Fruit fly (Drosophila melanogaster) Kc167 (cell line): Measurements from ENCODE around the gene CG31230.

Experiments used
- Myc ChIP-seq: fragments of >200 bp; optimal IDR thresholded peaks from 2 replicates; lab custom pipeline; 2017; ENCODE audit warnings: missing external identifiers
- Sin3A ChIP-seq: fragments of >200 bp; optimal IDR thresholded peaks from 2 replicates; lab custom pipeline; 2018; ENCODE audit warnings: missing external identifiers
- h ChIP-seq: fragments of >200 bp; optimal IDR thresholded peaks from 3 replicates; lab custom pipeline; 2018; ENCODE audit warnings: missing external identifiers
- insv ChIP-seq: fragments of >200 bp; optimal IDR thresholded peaks from 3 replicates; lab custom pipeline; 2018; ENCODE audit warnings: missing external identifiers
- psq ChIP-seq: fragments of >200 bp; optimal IDR thresholded peaks from 2 replicates; lab custom pipeline; 2017; ENCODE audit warnings: missing external identifiers
- ttk ChIP-seq: sonication (Bioruptor generic); optimal IDR thresholded peaks from 2 replicates; lab custom pipeline; 2017; ENCODE audit warnings: missing external identifiers

CG31230 gene

dm6 chr3R:18671112-18671729 is at the start of gene CG31230:
CG31230 (plus strand) TSS chr3R:18671679.
- TF ChIP-seq Sin3A (lab: Kevin White, UChicago) (no peak), psq (lab: Kevin White, UChicago) (no peak), insv (no peak), h (lab: Kevin White, UChicago) (no peak), Myc (lab: Kevin White, UChicago) (no peak), ttk (lab: Kevin White, UChicago) (no peak)

dm6 chr3R:18624541-18624940 is 46.9 kb upstream of the CG31230 start:
- TF ChIP-seq h (lab: Kevin White, UChicago) (no peak), insv (no peak), psq (lab: Kevin White, UChicago) (no peak), ttk (lab: Kevin White, UChicago) (no peak), Myc (lab: Kevin White, UChicago) (no peak), Sin3A (lab: Kevin White, UChicago) (no peak)

dm6 chr3R:18628311-18628811 is 43.1 kb upstream of the CG31230 start:
- TF ChIP-seq ttk (lab: Kevin White, UChicago): no peak

DNA sequence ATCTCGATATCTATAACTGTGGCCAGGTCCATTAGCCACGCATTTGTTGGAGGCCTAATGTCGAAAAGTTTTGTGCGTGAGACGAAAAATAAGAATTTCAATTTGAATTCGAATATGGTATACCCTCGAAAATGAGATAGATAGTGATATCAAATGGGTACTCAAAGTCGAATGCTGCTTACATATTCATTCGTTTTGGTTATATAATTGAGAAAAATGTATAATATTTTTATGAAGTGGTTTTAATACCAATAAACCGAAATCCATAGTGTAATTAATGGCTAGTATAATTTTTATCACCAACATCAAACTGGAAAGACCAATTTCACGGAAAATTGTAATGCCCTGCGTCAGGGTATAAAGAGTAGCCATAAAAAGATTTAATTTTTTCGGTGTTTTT is 38.4 kb upstream of the CG31230 start:
- TF ChIP-seq Sin3A (lab: Kevin White, UChicago): no peak

dm6 chr3R:18639662-18640061 is 31.8 kb upstream of the CG31230 start:
- TF ChIP-seq Sin3A (lab: Kevin White, UChicago) (no peak), h (lab: Kevin White, UChicago) (no peak), Myc (lab: Kevin White, UChicago) (no peak), ttk (lab: Kevin White, UChicago) (no peak)

DNA sequence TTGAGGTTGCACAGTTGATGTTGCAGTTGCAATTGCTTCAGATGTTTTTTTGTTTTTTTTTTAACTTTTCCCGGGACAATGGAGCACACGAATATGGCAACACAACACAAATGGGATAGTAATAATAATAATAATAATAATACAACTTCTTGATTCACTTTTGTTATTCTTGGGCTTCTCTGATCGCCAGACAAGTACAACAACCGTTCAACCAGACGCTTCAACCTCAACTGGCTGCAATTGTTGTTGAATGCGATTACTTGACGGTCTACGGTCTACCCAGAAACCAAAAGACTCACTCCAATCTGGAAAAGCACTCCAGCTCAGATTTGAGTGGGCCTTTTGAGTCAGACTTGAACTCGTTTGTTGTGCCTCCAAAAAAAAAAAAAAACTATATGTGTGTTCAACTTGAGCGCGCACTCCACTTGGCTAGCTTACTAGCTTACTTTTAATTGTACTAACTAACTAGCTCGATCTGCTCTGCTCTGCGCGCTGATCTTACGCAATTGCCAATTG is 30.2 kb upstream of the CG31230 start, which contains the start of gene CG14301:
Gene CG14301 (minus strand): TSS at position 216 of the 516 bp plus-strand sequence.
- TF ChIP-seq ttk (lab: Kevin White, UChicago) (no peak), Sin3A (lab: Kevin White, UChicago) (no peak), psq (lab: Kevin White, UChicago) (no peak), insv (no peak), Myc (lab: Kevin White, UChicago) (no peak), h (lab: Kevin White, UChicago) (no peak)

- TF ChIP-seq Sin3A (lab: Kevin White, UChicago): no peak
- no peak for TF ChIP-seq ttk (lab: Kevin White, UChicago)
These were observed 27.8 kb upstream of the CG31230 start for dm6 chr3R:18643646-18644045.

DNA sequence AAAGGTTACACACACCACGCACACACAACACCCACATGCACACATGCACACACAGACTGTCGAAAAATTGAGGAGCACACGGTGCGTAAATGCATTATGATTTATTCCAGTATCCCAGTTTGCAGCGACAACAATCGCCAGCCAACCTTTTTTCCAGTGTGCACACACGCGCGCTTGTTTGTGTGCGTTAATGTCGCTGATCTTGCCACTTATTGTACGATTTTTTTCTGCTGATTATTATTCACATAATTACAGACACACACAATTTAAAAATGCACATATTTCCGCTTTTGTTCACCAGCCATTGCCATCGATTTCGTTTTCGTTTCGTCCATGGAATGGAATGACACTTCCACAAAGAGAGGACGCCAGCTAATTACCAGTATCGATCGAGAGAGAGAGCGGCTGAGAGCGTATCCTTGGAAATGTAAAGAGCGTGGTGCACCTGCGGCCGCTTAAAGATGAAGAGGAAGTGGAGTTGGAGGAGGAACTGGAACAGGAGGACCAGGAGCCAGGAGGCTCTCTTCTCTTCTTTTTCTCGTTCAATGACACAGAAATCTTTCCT is 13.0 kb upstream of the CG31230 start:
- TF ChIP-seq Sin3A (lab: Kevin White, UChicago) (no peak), h (lab: Kevin White, UChicago) (no peak), psq (lab: Kevin White, UChicago) (no peak), insv (no peak), Myc (lab: Kevin White, UChicago) (no peak), ttk (lab: Kevin White, UChicago) (no peak)

- TF ChIP-seq ttk (lab: Kevin White, UChicago): no peak
- no peak for TF ChIP-seq psq (lab: Kevin White, UChicago)
- TF ChIP-seq Myc (lab: Kevin White, UChicago): no peak
- no peak for TF ChIP-seq h (lab: Kevin White, UChicago)
- no peak for TF ChIP-seq insv
- no peak for TF ChIP-seq Sin3A (lab: Kevin White, UChicago)
These were observed 12.4 kb upstream of the CG31230 start, which contains the start of the genes CG31224 and CstF64 for dm6 chr3R:18658945-18659642. CG31224 (minus strand) TSS chr3R:18659309. CstF64 (plus strand) TSS chr3R:18659618.

DNA sequence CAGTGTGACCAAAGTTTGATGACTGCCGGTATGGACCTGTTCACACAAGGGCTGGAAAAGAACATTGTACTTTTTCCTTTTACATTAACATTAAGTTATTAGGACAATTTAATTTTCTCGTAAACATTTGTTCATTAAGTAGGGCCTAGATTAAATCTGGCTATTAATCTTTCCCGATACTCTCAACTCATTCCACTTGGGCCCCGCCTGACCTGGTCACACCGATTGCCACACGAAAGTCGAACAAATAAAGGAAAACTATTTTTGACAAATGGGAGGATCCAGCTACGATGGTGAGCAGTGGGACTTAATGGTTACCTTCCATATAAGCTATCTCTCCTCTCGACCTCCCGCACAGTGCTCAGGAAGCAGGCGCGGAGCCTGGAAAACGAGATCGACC is 8.0 kb upstream of the CG31230 start, which contains the start of the genes Cpsf73 and Gos28:
Gene Cpsf73 (minus strand): TSS at position 28 of the 400 bp plus-strand sequence.
Gene Gos28 (plus strand): TSS at position 214 of the 400 bp plus-strand sequence.
- TF ChIP-seq Sin3A (lab: Kevin White, UChicago) (no peak), Myc (lab: Kevin White, UChicago) (no peak), h (lab: Kevin White, UChicago) (no peak), psq (lab: Kevin White, UChicago) (no peak), ttk (lab: Kevin White, UChicago) (no peak), insv (no peak)

dm6 chr3R:18665061-18665460 is 6.4 kb upstream of the CG31230 start, which contains the start of gene CG31231:
CG31231 (plus strand) TSS chr3R:18665361.
- TF ChIP-seq h (lab: Kevin White, UChicago) (no peak), Sin3A (lab: Kevin White, UChicago) (no peak), psq (lab: Kevin White, UChicago) (no peak), insv (no peak), ttk (lab: Kevin White, UChicago) (no peak), Myc (lab: Kevin White, UChicago) (no peak)
